Worm (Caenorhabditis elegans): ENCODE results near the gene T05D4.2.

DNA sequence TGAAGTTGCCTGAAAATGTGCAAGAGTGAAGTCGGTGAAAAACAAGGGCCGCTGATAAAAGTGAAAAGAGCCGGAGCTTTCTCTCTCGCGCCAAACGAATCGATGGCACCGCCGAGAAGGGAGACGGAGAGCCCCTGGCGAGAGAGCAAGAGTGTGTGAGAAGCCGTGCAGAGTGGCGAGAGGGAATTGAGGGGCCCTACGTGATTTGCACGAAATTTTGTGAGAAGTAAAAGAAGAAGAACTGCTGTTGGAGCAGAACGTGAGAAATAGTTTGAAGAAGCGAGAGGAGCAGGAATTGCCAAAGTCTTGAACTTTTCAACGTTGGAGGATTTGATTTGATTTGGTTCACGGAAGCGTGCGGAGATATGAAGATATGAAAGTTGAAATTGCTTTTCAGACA, 2.0 kb upstream of the T05D4.2 start, which contains the start of gene aldo-1:
- TF ChIP-seq nfya-1 (tag; optimal IDR thresholded peaks at IDR 0.05; ENCODE audit: insufficient read depth) (peak; percentile 64), ztf-11 (tag; optimal IDR thresholded peaks at IDR 0.05) (no peak), nhr-77 (tag; optimal IDR thresholded peaks at IDR 0.05) (no peak), elt-2 (tag; optimal IDR thresholded peaks at IDR 0.05) (no peak), snpc-4 (tag; optimal IDR thresholded peaks at IDR 0.05) (peak; percentile 19), unc-62 (GFP tag; optimal IDR thresholded peaks at IDR 0.05) (no peak), ama-1 (optimal IDR thresholded peaks at IDR 0.05) (no peak), nhr-12 (tag; optimal IDR thresholded peaks at IDR 0.05) (no peak), aly-2 (tag; optimal IDR thresholded peaks at IDR 0.05) (no peak), unc-39 (tag; optimal IDR thresholded peaks at IDR 0.05) (no peak), jun-1 (tag; optimal IDR thresholded peaks at IDR 0.05) (no peak), R02D3.7 (tag; optimal IDR thresholded peaks at IDR 0.05) (no peak)

Data from whole organism, L3 larva.